Fruit fly (Drosophila melanogaster): ENCODE measurements around the gene mask.

- TF ChIP-seq CTCF (optimal IDR thresholded peaks at IDR 0.05) (no peak), CG8478 (optimal IDR thresholded peaks at IDR 0.05) (no peak)
These were observed 1.6 kb downstream of the mask start for dm6 chr3R:24231914-24232313.

Measured in S2 (cell line).